Worm (Caenorhabditis elegans): ENCODE results near the gene toe-1.

Gene toe-1

ce11 chrII:4474005-4474655 lies 49.2 kb downstream of the toe-1 start:
- TF ChIP-seq mab-9 (GFP tag; IDR thresholded peaks at IDR 0.05) (no peak), efl-1 (optimal IDR thresholded peaks at IDR 0.05) (no peak), efl-1 (GFP tag; optimal IDR thresholded peaks at IDR 0.05 in 1 of 2) (peak in 1 of 2 experiments; percentile 59)

- no peak for TF ChIP-seq C34B4.2 (tag; optimal IDR thresholded peaks at IDR 0.05)
- no peak for TF ChIP-seq C04F5.9 (tag; optimal IDR thresholded peaks at IDR 0.05)
- no peak for TF ChIP-seq unc-30 (tag; optimal IDR thresholded peaks at IDR 0.05)
- no peak for TF ChIP-seq xbp-1 (tag; optimal IDR thresholded peaks at IDR 0.05)
- TF ChIP-seq rnt-1 (tag; optimal IDR thresholded peaks at IDR 0.05) = no peak
- TF ChIP-seq nhr-90 (tag; optimal IDR thresholded peaks at IDR 0.05; ENCODE audit: poor library complexity) = no peak
- TF ChIP-seq hlh-17 (GFP tag; optimal IDR thresholded peaks at IDR 0.05; ENCODE audit: borderline replicate concordance) = no peak
- no peak for TF ChIP-seq nhr-237 (tag; optimal IDR thresholded peaks at IDR 0.05)
- TF ChIP-seq C16A3.4 (tag; optimal IDR thresholded peaks at IDR 0.05) = no peak
- TF ChIP-seq ceh-90 (tag; optimal IDR thresholded peaks at IDR 0.05) = no peak
- TF ChIP-seq efl-1 (optimal IDR thresholded peaks at IDR 0.05) = no peak
- TF ChIP-seq efl-1 (GFP tag; optimal IDR thresholded peaks at IDR 0.05 in 1 of 2) = no peak
Measured at ce11 chrII:4478303-4478702, 53.3 kb downstream of the toe-1 start, which contains the start of gene T05C1.1. T05C1.1 (plus strand) TSS chrII:4478603.

- no peak for TF ChIP-seq nhr-77 (tag; optimal IDR thresholded peaks at IDR 0.05)
- no peak for TF ChIP-seq egl-27 (tag; optimal IDR thresholded peaks at IDR 0.05)
- TF ChIP-seq nhr-237 (tag; optimal IDR thresholded peaks at IDR 0.05) = no peak
- TF ChIP-seq nhr-76 (tag; optimal IDR thresholded peaks at IDR 0.05) = no peak
- TF ChIP-seq fkh-10 (GFP tag; optimal IDR thresholded peaks at IDR 0.05) = no peak
- no peak for TF ChIP-seq hlh-4 (tag; optimal IDR thresholded peaks at IDR 0.05)
- TF ChIP-seq ztf-11 (tag; optimal IDR thresholded peaks at IDR 0.05) = no peak
Measured at ce11 chrII:4482021-4482420, 57.1 kb downstream of the toe-1 start, which contains the start of gene T05C1.2. T05C1.2 (minus strand) TSS chrII:4482121.

All from whole organism, L1 larva.